Fruit fly (Drosophila melanogaster) whole organism, wandering third instar larva: ENCODE data around the gene Nplp4.

Experiments
- Abd-B ChIP-seq: fragments of >200 bp; optimal IDR thresholded peaks from 2 replicates; lab custom pipeline; 2017; ENCODE audit warnings: missing biosample characterization, missing genetic modification characterization
- CG32264 ChIP-seq: fragments of 200-800 bp; sonication (Bioruptor generic); optimal IDR thresholded peaks from 2 replicates; lab custom pipeline; 2016; ENCODE audit warnings: missing biosample characterization, missing genetic modification characterization
- CG9705 ChIP-seq: fragments of 200-800 bp; sonication (Bioruptor generic); optimal IDR thresholded peaks from 2 replicates; lab custom pipeline; 2018; ENCODE audit warnings: missing biosample characterization, mild to moderate bottlenecking, missing genetic modification characterization
- Dfd ChIP-seq: fragments of >200 bp; optimal IDR thresholded peaks from 2 replicates; lab custom pipeline; 2017; ENCODE audit warnings: missing biosample characterization, missing genetic modification characterization
- Dif ChIP-seq: fragments of 200-275, 200-300 bp; sonication (Bioruptor generic); optimal IDR thresholded peaks from 2 replicates; lab custom pipeline; 2018; ENCODE audit warnings: missing biosample characterization, missing genetic modification characterization; ENCODE audit not compliant: partially characterized antibody
- HLH106 ChIP-seq: fragments of 200-800 bp; optimal IDR thresholded peaks from 3 replicates; lab custom pipeline; 2019; ENCODE audit warnings: missing biosample characterization, mild to moderate bottlenecking, missing genetic modification characterization, moderate library complexity
- Hnf4 ChIP-seq: fragments of 200-800 bp; sonication (Bioruptor generic); optimal IDR thresholded peaks from 2 replicates; lab custom pipeline; 2016; ENCODE audit warnings: missing biosample characterization, mild to moderate bottlenecking, missing genetic modification characterization
- Hr78 ChIP-seq: fragments of >200 bp; optimal IDR thresholded peaks from 2 replicates; lab custom pipeline; 2017; ENCODE audit warnings: missing biosample characterization, missing genetic modification characterization
- Hr83 ChIP-seq: fragments of 200-300 bp; sonication (Bioruptor generic); optimal IDR thresholded peaks from 2 replicates; lab custom pipeline; 2016; ENCODE audit warnings: missing biosample characterization, mild to moderate bottlenecking, missing genetic modification characterization, moderate library complexity; ENCODE audit not compliant: poor library complexity, severe bottlenecking
- Mio ChIP-seq: sonication (Bioruptor generic); optimal IDR thresholded peaks from 2 replicates; lab custom pipeline; 2016; ENCODE audit warnings: missing biosample characterization, missing genetic modification characterization
- Myc ChIP-seq: fragments of >200 bp; optimal IDR thresholded peaks from 2 replicates; lab custom pipeline; 2017
- N ChIP-seq: fragments of >200 bp; optimal IDR thresholded peaks from 2 replicates; lab custom pipeline; 2018; ENCODE audit warnings: missing biosample characterization, missing external identifiers, missing genetic modification characterization
- OdsH ChIP-seq: fragments of 200-800 bp; sonication (Bioruptor generic); optimal IDR thresholded peaks from 2 replicates; lab custom pipeline; 2016; ENCODE audit warnings: missing biosample characterization, mild to moderate bottlenecking, missing genetic modification characterization
- Rel ChIP-seq, 2 experiments: fragments of 200-800 bp; sonication (Bioruptor generic) in 1 of 2; optimal IDR thresholded peaks; 2 replicates in 1 of 2; 3 replicates in 1 of 2; lab custom pipeline; 2016 to 2019; ENCODE audit warnings: mild to moderate bottlenecking in 2 of 2, missing biosample characterization in 2 of 2, missing genetic modification characterization in 2 of 2, moderate library complexity in 1 of 2
- Sp1 ChIP-seq: fragments of 200-800 bp; sonication (Bioruptor generic); optimal IDR thresholded peaks from 3 replicates; lab custom pipeline; 2019; ENCODE audit warnings: missing biosample characterization, mild to moderate bottlenecking, missing genetic modification characterization, moderate library complexity
- brk ChIP-seq: fragments of 200-800 bp; sonication (Bioruptor generic); optimal IDR thresholded peaks from 2 replicates; lab custom pipeline; 2016; ENCODE audit warnings: missing biosample characterization, mild to moderate bottlenecking, missing genetic modification characterization
- dl ChIP-seq, 2 experiments: fragments of 175-275, 200-275 bp in 1 of 2; fragments of 200-275 bp in 1 of 2; sonication (Bioruptor generic); optimal IDR thresholded peaks; lab custom pipeline; 2018; ENCODE audit warnings: mild to moderate bottlenecking in 2 of 2, missing biosample characterization in 2 of 2, missing genetic modification characterization in 2 of 2, moderate library complexity in 2 of 2; ENCODE audit not compliant: partially characterized antibody in 2 of 2, insufficient read depth in 1 of 2
- ey ChIP-seq: fragments of 200-800 bp; sonication (Bioruptor generic); optimal IDR thresholded peaks from 2 replicates; lab custom pipeline; 2016; ENCODE audit warnings: missing biosample characterization, missing genetic modification characterization
- h ChIP-seq: fragments of 200-800 bp; sonication (Bioruptor generic); optimal IDR thresholded peaks from 3 replicates; lab custom pipeline; 2016; ENCODE audit warnings: missing biosample characterization, mild to moderate bottlenecking, missing genetic modification characterization
- jim ChIP-seq: fragments of 175-275, 200-325 bp; sonication (Bioruptor generic); optimal IDR thresholded peaks from 2 replicates; lab custom pipeline; 2016; ENCODE audit warnings: missing biosample characterization, mild to moderate bottlenecking, missing genetic modification characterization
- lola ChIP-seq: fragments of >200 bp; optimal IDR thresholded peaks from 2 replicates; lab custom pipeline; 2017; ENCODE audit warnings: missing biosample characterization, missing genetic modification characterization
- psq ChIP-seq: fragments of 200-800 bp; sonication (Bioruptor generic); optimal IDR thresholded peaks from 3 replicates; lab custom pipeline; 2017; ENCODE audit warnings: missing biosample characterization, mild to moderate bottlenecking, missing genetic modification characterization, moderate library complexity
- rgr ChIP-seq: fragments of 200-800 bp; sonication (Bioruptor generic); optimal IDR thresholded peaks from 3 replicates; lab custom pipeline; 2016; ENCODE audit warnings: missing biosample characterization, mild to moderate bottlenecking, missing genetic modification characterization
- sv ChIP-seq: fragments of 200-800 bp; sonication (Bioruptor generic); optimal IDR thresholded peaks from 3 replicates; lab custom pipeline; 2016; ENCODE audit warnings: missing biosample characterization, missing genetic modification characterization
- tai ChIP-seq: sonication (Bioruptor generic); optimal IDR thresholded peaks from 2 replicates; lab custom pipeline; 2016; ENCODE audit warnings: missing biosample characterization, missing genetic modification characterization
- usp ChIP-seq: fragments of >200 bp; optimal IDR thresholded peaks from 2 replicates; lab custom pipeline; 2017; ENCODE audit warnings: missing biosample characterization, missing genetic modification characterization
- woc ChIP-seq: sonication (Bioruptor generic); optimal IDR thresholded peaks from 2 replicates; lab custom pipeline; 2016; ENCODE audit warnings: missing biosample characterization, mild to moderate bottlenecking, missing genetic modification characterization

Nplp4 gene

DNA sequence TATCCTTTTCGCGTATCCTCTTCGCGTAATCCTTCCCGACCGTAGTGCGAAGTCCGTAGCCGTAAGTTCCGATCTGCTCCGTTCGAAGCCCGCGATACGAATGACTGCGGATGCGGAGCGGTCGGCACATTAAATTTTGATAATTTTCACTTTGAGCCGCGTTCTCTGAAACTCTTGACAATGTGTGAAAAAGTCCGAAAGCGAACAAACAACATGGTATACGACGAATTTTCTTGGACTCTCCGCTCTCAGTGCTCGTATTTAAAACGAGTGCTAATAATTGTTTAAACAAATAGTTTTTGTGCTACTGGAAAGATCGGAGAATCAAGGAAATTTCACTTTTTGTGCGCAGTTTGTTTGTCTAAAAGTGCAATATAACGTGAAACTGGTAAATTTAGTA lies 27.7 kb downstream of the Nplp4 start, which contains the start of gene CG42296:
TSS of gene CG42296 (minus strand) at position 101 of the 400 bp plus-strand sequence.
- no peak for TF ChIP-seq Dfd (GFP tag; lab: Kevin White, UChicago)

DNA sequence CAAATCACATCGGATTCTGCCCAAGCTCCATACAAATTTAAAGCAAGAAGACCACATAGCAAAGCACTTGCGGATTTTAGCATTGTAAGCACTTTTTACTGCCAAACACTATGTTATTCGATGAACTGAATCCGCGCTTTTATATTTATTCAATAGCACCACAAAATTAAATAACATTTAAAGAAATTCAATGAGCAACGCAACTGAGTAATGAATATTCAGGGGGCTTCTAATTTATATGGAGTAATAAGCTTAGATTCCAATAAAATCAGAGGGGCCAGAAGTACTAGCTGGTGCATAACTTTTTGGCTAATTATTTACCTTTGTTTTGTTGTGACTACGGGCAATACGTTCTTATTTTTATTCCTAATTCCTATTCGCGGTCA lies 28.9 kb downstream of the Nplp4 start, which contains the start of gene lectin-22C:
TSS of gene lectin-22C (minus strand) at position 101 of the 386 bp plus-strand sequence.
- TF ChIP-seq Myc = no peak
- no peak for TF ChIP-seq OdsH (GFP tag; lab: Kevin White, UChicago)
- TF ChIP-seq jim = no peak
- TF ChIP-seq woc = no peak
- TF ChIP-seq Mio (GFP tag; lab: Kevin White, UChicago) = no peak
- TF ChIP-seq brk (GFP tag; lab: Kevin White, UChicago) = no peak
- TF ChIP-seq ey (GFP tag; lab: Kevin White, UChicago) = no peak
- no peak for TF ChIP-seq Abd-B
- no peak for TF ChIP-seq dl (GFP tag; optimal IDR thresholded peaks at IDR 0.05; lab: Kevin White, UChicago; ENCODE audit: insufficient read depth in 1 of 2, partially characterized antibody in 2 of 2)
- TF ChIP-seq Hr78 (GFP tag; lab: Kevin White, UChicago) = no peak
- TF ChIP-seq psq (GFP tag; lab: Kevin White, UChicago) = no peak
- TF ChIP-seq CG9705 (GFP tag; lab: Kevin White, UChicago) = no peak
- no peak for TF ChIP-seq Sp1
- TF ChIP-seq h = no peak
- no peak for TF ChIP-seq HLH106 (tag; lab: Kevin White, UChicago)
- no peak for TF ChIP-seq Dfd (GFP tag; lab: Kevin White, UChicago)

DNA sequence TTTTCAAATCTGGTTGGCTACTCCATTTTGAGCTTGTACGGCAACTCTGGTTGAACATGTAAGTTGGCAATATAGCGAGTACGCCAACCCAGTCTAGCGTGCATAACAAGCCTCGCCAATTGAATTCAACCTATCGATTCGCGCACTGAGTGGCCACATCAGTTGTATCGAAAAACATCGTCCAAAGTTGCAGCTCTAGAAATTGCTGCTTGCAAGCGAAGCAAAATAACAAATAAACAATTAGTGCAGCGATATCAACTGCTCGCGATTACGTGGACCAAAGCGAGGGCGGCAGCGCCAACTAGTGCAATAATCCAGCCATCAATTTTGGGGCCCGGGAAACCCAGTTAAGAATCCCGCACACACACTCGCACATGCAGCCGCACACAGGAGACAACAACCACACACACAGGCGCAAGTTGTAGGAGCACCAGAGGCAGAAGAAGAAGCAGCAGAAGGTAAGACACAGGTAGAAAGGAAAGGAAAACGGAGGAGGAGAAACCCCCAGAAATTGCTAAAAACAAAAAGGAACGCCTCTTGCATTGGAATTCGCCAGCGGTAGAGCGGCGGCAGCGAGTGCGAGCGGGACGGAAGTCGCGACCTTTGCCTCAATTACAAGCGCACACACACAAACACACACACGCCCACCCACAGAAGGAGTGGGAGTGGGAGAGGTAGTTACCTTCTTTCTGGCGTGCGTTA lies 29.5 kb downstream of the Nplp4 start:
- TF ChIP-seq sv (GFP tag; lab: Kevin White, UChicago) (no peak), N (GFP tag; lab: Kevin White, UChicago) (peak; percentile 21), psq (GFP tag; lab: Kevin White, UChicago) (peak; percentile 49), woc (no peak), Rel (GFP tag; optimal IDR thresholded peaks at IDR 0.05; lab: Kevin White, UChicago) (no peak), Rel (tag; optimal IDR thresholded peaks at IDR 0.05; lab: Kevin White, UChicago) (peak; percentile 71), Hr83 (peak; percentile 1), Myc (peak; percentile 86), lola (GFP tag; lab: Kevin White, UChicago) (no peak)
- TF ChIP-seq, all 38 proteins: peak for 5

DNA sequence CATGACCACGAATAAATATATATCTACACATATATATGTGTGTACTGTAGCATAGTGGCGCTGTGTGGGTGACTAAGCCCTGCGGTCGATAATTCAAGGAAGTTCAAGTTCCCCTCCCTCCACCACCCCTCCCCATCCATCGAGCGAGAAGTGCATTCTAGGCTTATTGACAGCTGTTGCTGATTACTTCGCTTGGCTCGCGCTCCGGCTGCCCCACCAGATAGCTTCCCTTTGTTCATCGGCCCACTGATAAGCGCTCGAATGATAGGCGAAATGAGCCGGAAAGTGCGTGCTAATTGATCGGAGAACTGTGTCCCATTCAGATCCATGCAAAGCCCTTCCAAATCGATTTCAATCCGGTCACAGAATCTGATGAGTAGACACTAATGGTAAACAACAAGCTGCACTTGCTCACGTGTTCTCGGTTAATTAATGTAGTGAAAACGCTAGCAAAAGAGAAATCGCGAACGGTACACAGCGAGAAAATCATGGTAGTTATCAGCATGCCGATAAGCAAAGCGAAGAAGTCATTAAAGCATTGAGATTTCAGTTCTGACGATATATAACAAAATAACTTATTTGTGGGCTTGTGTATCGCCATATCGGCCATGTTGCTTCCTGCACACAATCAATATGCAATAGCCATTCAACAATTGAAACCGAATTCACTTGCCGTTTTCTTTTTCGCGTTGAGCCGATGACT lies 30.2 kb downstream of the Nplp4 start:
- TF ChIP-seq Hnf4 (GFP tag; lab: Kevin White, UChicago) (peak; percentile 24), Abd-B (no peak), ey (GFP tag; lab: Kevin White, UChicago) (peak; percentile 19), Myc (no peak), CG32264 (GFP tag; lab: Kevin White, UChicago) (no peak), h (peak; percentile 49)

DNA sequence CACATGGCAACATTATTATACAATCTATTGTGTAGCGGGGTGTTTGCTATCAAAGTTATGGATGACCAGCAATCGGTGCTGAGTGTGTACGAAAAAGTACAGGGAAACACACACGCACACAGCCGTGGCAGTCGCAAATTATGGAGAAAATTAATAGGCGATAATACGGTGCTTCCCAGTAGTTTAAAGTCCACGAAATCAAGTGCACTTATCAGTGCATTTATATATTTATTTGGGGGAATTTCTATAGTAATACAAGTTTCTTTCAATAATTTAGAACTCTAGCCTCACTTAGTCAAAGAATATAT lies 30.7 kb downstream of the Nplp4 start:
- no peak for TF ChIP-seq Dfd (GFP tag; lab: Kevin White, UChicago)
- TF ChIP-seq Mio (GFP tag; lab: Kevin White, UChicago) = no peak
- TF ChIP-seq OdsH (GFP tag; lab: Kevin White, UChicago) = no peak
- no peak for TF ChIP-seq h
- TF ChIP-seq Rel (GFP tag; optimal IDR thresholded peaks at IDR 0.05; lab: Kevin White, UChicago) = no peak
- peak; percentile 90 for TF ChIP-seq Rel (tag; optimal IDR thresholded peaks at IDR 0.05; lab: Kevin White, UChicago)
- no peak for TF ChIP-seq sv (GFP tag; lab: Kevin White, UChicago)
- TF ChIP-seq CG32264 (GFP tag; lab: Kevin White, UChicago) = no peak

DNA sequence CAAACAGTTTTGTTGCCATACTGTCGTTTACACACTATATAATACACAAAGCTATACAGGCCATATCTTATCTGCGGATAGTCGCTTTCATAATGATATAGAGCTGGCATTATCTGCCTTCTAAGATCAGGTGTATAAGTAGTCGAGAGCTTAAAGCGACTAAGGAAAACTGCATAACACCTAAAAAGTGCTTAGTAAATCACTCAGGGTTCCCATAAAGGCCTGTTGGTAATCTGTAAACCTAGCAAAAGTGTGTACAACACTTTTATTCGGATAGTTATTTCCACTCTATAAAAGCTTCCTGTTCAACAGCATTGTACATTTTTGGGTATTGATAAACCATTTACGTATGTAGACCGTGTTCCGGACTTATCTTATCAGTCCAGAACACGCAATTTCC lies 31.2 kb downstream of the Nplp4 start:
- TF ChIP-seq sv (GFP tag; lab: Kevin White, UChicago) (no peak), tai (no peak), Abd-B (no peak), Hr78 (GFP tag; lab: Kevin White, UChicago) (no peak), usp (GFP tag; lab: Kevin White, UChicago) (no peak), Hnf4 (GFP tag; lab: Kevin White, UChicago) (no peak), Myc (no peak), Dif (no peak), rgr (no peak)
- TF ChIP-seq, all 38 proteins: peak for 0
